Worm (Caenorhabditis elegans): ENCODE data around the gene cul-1.
"Not testable (repeated sequence)": the region's sequence is repeated elsewhere in the genome, so short reads cannot be mapped to it uniquely, and the experiment has no call there.

ce11 chrIII:10435938-10436842 lies 34.8 kb upstream of the cul-1 start, which contains the start of the genes smrd-1 and enu-3.1:
- TF ChIP-seq snpc-4 (tag; optimal IDR thresholded peaks at IDR 0.05); sem-2 (GFP tag; optimal IDR thresholded peaks at IDR 0.05); blmp-1 (tag; optimal IDR thresholded peaks at IDR 0.05); hlh-1 (tag; optimal IDR thresholded peaks at IDR 0.05): not testable (repeated sequence)
- TF ChIP-seq lsy-2 (tag; optimal IDR thresholded peaks at IDR 0.05): peak; percentile 30
